Worm (Caenorhabditis elegans) whole organism, L1 larva: ENCODE results near the gene srb-13.

Experiments used
- C04F5.9 ChIP-seq: sonication (generic microtip); optimal IDR thresholded peaks from 2 replicates; lab custom pipeline; 2016; ENCODE audit warnings: missing genetic modification characterization, missing compliant biosample characterization
- F16B12.6 ChIP-seq: fragments of 150-350 bp; optimal IDR thresholded peaks from 2 replicates; lab custom pipeline; 2014; ENCODE audit warnings: missing biosample characterization, missing genetic modification characterization
- aha-1 ChIP-seq: fragments of 150-350 bp; optimal IDR thresholded peaks from 2 replicates; lab custom pipeline; 2014; ENCODE audit warnings: missing biosample characterization, missing genetic modification characterization
- alr-1 ChIP-seq: fragments of 200-800 bp; sonication (Bioruptor generic); optimal IDR thresholded peaks from 2 replicates; lab custom pipeline; 2018; ENCODE audit warnings: borderline replicate concordance, mild to moderate bottlenecking, missing genetic modification characterization, missing compliant biosample characterization
- aly-2 ChIP-seq: fragments of 150-350 bp; optimal IDR thresholded peaks from 2 replicates; lab custom pipeline; 2014; ENCODE audit warnings: missing biosample characterization, missing genetic modification characterization
- blmp-1 ChIP-seq: fragments of 150-350 bp; optimal IDR thresholded peaks from 2 replicates; lab custom pipeline; 2014; ENCODE audit warnings: missing biosample characterization, missing genetic modification characterization
- ceh-63 ChIP-seq: fragments of 200-800 bp; sonication (Bioruptor generic); optimal IDR thresholded peaks from 2 replicates; lab custom pipeline; 2018; ENCODE audit warnings: mild to moderate bottlenecking, missing genetic modification characterization, missing compliant biosample characterization
- ceh-8 ChIP-seq: fragments of 200-800 bp; sonication (Bioruptor generic); optimal IDR thresholded peaks from 2 replicates; lab custom pipeline; 2018; ENCODE audit warnings: mild to moderate bottlenecking, missing genetic modification characterization, moderate library complexity, missing compliant biosample characterization
- ceh-82 ChIP-seq, 3 experiments: fragments of 150-350 bp in 1 of 3; sonication (generic microtip) in 2 of 3; optimal IDR thresholded peaks; 2 replicates each; lab custom pipeline; 2014 to 2017; ENCODE audit warnings: missing biosample characterization in 3 of 3, missing genetic modification characterization in 3 of 3
- ceh-88 ChIP-seq: fragments of 200-800 bp; sonication (Bioruptor generic); IDR thresholded peaks from 2 replicates; pipeline ENCODE4 v1.3.6; 2022; ENCODE audit warnings: missing genetic modification characterization, missing compliant biosample characterization
- ces-1 ChIP-seq: fragments of 150-350 bp; optimal IDR thresholded peaks from 2 replicates; lab custom pipeline; 2014; ENCODE audit warnings: missing biosample characterization, missing genetic modification reagents, missing genetic modification characterization
- dpl-1 ChIP-seq, 3 experiments: fragments of 150-350 bp in 2 of 3; sonication (generic microtip) in 1 of 3; optimal IDR thresholded peaks; 2 replicates each; lab custom pipeline; 2014 to 2017; ENCODE audit warnings: missing biosample characterization in 3 of 3, missing genetic modification characterization in 3 of 3, missing genetic modification reagents in 3 of 3
- dsc-1 ChIP-seq: sonication (generic microtip); optimal IDR thresholded peaks from 2 replicates; lab custom pipeline; 2016; ENCODE audit warnings: mild to moderate bottlenecking, missing genetic modification characterization, missing compliant biosample characterization
- efl-1 ChIP-seq, 4 experiments: fragments of 150-350 bp; optimal IDR thresholded peaks in 3 of 4; peaks in 1 of 4; 1 replicate in 1 of 4; 2 replicates in 3 of 4; lab custom pipeline; 2014; ENCODE audit warnings: missing biosample characterization in 2 of 4, missing genetic modification characterization in 2 of 4, missing genetic modification reagents in 2 of 4
- egl-27 ChIP-seq, 2 experiments: fragments of 150-350 bp in 1 of 2; sonication (generic microtip); optimal IDR thresholded peaks; 3 replicates each; lab custom pipeline; 2017 to 2018; ENCODE audit warnings: missing biosample characterization in 2 of 2, missing genetic modification characterization in 2 of 2, missing genetic modification reagents in 2 of 2
- elt-2 ChIP-seq: sonication (generic microtip); optimal IDR thresholded peaks from 2 replicates; lab custom pipeline; 2016; ENCODE audit warnings: missing genetic modification characterization, mild to moderate bottlenecking, inconsistent platforms, missing compliant biosample characterization, missing genetic modification reagents
- ets-5 ChIP-seq: fragments of 200-800 bp; sonication (Bioruptor generic); IDR thresholded peaks from 2 replicates; pipeline ENCODE4 v1.3.6; 2022; ENCODE audit warnings: missing genetic modification characterization, missing compliant biosample characterization
- fkh-10 ChIP-seq: sonication (generic microtip); optimal IDR thresholded peaks from 2 replicates; lab custom pipeline; 2017; ENCODE audit warnings: missing biosample characterization, missing genetic modification reagents, missing genetic modification characterization
- fkh-8 ChIP-seq: sonication (generic microtip); optimal IDR thresholded peaks from 2 replicates; lab custom pipeline; 2016; ENCODE audit warnings: mild to moderate bottlenecking, missing genetic modification characterization, missing compliant biosample characterization
- fos-1 ChIP-seq: fragments of 150-350 bp; optimal IDR thresholded peaks from 2 replicates; lab custom pipeline; 2014; ENCODE audit warnings: missing biosample characterization, missing genetic modification characterization
- grh-1 ChIP-seq: fragments of 200-800 bp; sonication (Bioruptor generic); IDR thresholded peaks from 2 replicates; pipeline ENCODE4 v1.3.6; 2022; ENCODE audit warnings: missing genetic modification reagents, missing genetic modification characterization, missing compliant biosample characterization
- hlh-4 ChIP-seq: sonication (generic microtip); optimal IDR thresholded peaks from 2 replicates; lab custom pipeline; 2016; ENCODE audit warnings: mild to moderate bottlenecking, missing genetic modification characterization, missing compliant biosample characterization
- hpl-2 ChIP-seq: fragments of 150-350 bp; optimal IDR thresholded peaks from 2 replicates; lab custom pipeline; 2014; ENCODE audit warnings: missing biosample characterization, missing genetic modification reagents, missing genetic modification characterization
- jun-1 ChIP-seq: fragments of 150-350 bp; optimal IDR thresholded peaks from 2 replicates; lab custom pipeline; 2014; ENCODE audit warnings: missing biosample characterization, missing genetic modification reagents, missing genetic modification characterization
- lin-14 ChIP-seq: fragments of 200-800 bp; sonication (Bioruptor generic); optimal IDR thresholded peaks from 2 replicates; lab custom pipeline; 2018; ENCODE audit warnings: mild to moderate bottlenecking, missing genetic modification characterization, moderate library complexity, missing compliant biosample characterization
- lin-35 ChIP-seq, 2 experiments: fragments of 150-350 bp; optimal IDR thresholded peaks; 2 replicates each; lab custom pipeline; 2014; ENCODE audit warnings: missing biosample characterization in 2 of 2, missing genetic modification characterization in 2 of 2, missing genetic modification reagents in 2 of 2
- lin-39 ChIP-seq: fragments of 150-350 bp; optimal IDR thresholded peaks from 2 replicates; lab custom pipeline; 2014; ENCODE audit warnings: missing biosample characterization, missing genetic modification reagents, missing genetic modification characterization
- lsy-2 ChIP-seq, 2 experiments: fragments of 150-350 bp; optimal IDR thresholded peaks; 2 replicates each; lab custom pipeline; 2014; ENCODE audit warnings: missing biosample characterization in 2 of 2, missing genetic modification characterization in 2 of 2
- mab-9 ChIP-seq: fragments of 200-800 bp; sonication (Bioruptor generic); IDR thresholded peaks from 2 replicates; pipeline ENCODE4 v1.3.6; 2022; ENCODE audit warnings: missing genetic modification reagents, missing genetic modification characterization, missing compliant biosample characterization
- mdl-1 ChIP-seq, 2 experiments: fragments of 150-350 bp; optimal IDR thresholded peaks; 2 replicates each; lab custom pipeline; 2014 to 2017; ENCODE audit warnings: missing biosample characterization in 2 of 2, missing genetic modification characterization in 2 of 2, inconsistent platforms in 1 of 2
- mef-2 ChIP-seq: fragments of 150-350 bp; optimal IDR thresholded peaks from 2 replicates; lab custom pipeline; 2014; ENCODE audit warnings: missing biosample characterization, missing genetic modification characterization
- mep-1 ChIP-seq: fragments of 150-350 bp; optimal IDR thresholded peaks from 2 replicates; lab custom pipeline; 2014; ENCODE audit warnings: missing biosample characterization, missing genetic modification characterization
- nhr-11 ChIP-seq: fragments of 150-350 bp; optimal IDR thresholded peaks from 2 replicates; lab custom pipeline; 2014; ENCODE audit warnings: missing biosample characterization, missing genetic modification characterization
- nhr-237 ChIP-seq: fragments of 150-350 bp; optimal IDR thresholded peaks from 2 replicates; lab custom pipeline; 2014; ENCODE audit warnings: missing biosample characterization, missing genetic modification characterization
- nhr-71 ChIP-seq: sonication (generic microtip); optimal IDR thresholded peaks from 2 replicates; lab custom pipeline; 2016; ENCODE audit warnings: mild to moderate bottlenecking, missing genetic modification characterization, moderate library complexity, missing compliant biosample characterization
- nhr-76 ChIP-seq: sonication (generic microtip); optimal IDR thresholded peaks from 2 replicates; lab custom pipeline; 2017; ENCODE audit warnings: missing biosample characterization, missing genetic modification characterization
- nhr-90 ChIP-seq: sonication (generic microtip); optimal IDR thresholded peaks from 2 replicates; lab custom pipeline; 2016; ENCODE audit warnings: mild to moderate bottlenecking, missing genetic modification characterization, missing compliant biosample characterization; ENCODE audit not compliant: poor library complexity
- pag-3 ChIP-seq: sonication (generic microtip); optimal IDR thresholded peaks from 2 replicates; lab custom pipeline; 2017; ENCODE audit warnings: missing genetic modification characterization, mild to moderate bottlenecking, missing compliant biosample characterization, antibody characterized with exemption, borderline replicate concordance; ENCODE audit not compliant: insufficient read depth
- pax-3 ChIP-seq: fragments of 200-800 bp; sonication (Bioruptor generic); optimal IDR thresholded peaks from 2 replicates; lab custom pipeline; 2018; ENCODE audit warnings: mild to moderate bottlenecking, missing genetic modification characterization, moderate library complexity, missing compliant biosample characterization
- pqm-1 ChIP-seq: sonication (generic microtip); optimal IDR thresholded peaks from 3 replicates; lab custom pipeline; 2017; ENCODE audit warnings: missing biosample characterization, missing genetic modification characterization
- snpc-4 ChIP-seq: fragments of 150-350 bp; optimal IDR thresholded peaks from 2 replicates; lab custom pipeline; 2014; ENCODE audit warnings: missing biosample characterization, missing genetic modification characterization
- sox-4 ChIP-seq: sonication (generic microtip); optimal IDR thresholded peaks from 2 replicates; lab custom pipeline; 2016; ENCODE audit warnings: missing genetic modification characterization, missing compliant biosample characterization
- sptf-1 ChIP-seq: fragments of 150-350 bp; optimal IDR thresholded peaks from 2 replicates; lab custom pipeline; 2014; ENCODE audit warnings: missing biosample characterization, missing genetic modification characterization
- sup-37 ChIP-seq: fragments of 200-800 bp; sonication (Bioruptor generic); optimal IDR thresholded peaks from 2 replicates; lab custom pipeline; 2018; ENCODE audit warnings: mild to moderate bottlenecking, missing genetic modification characterization, missing compliant biosample characterization
- swsn-7 ChIP-seq: sonication (generic microtip); optimal IDR thresholded peaks from 2 replicates; lab custom pipeline; 2016; ENCODE audit warnings: missing genetic modification characterization, missing compliant biosample characterization
- unc-130 ChIP-seq: fragments of 150-350 bp; optimal IDR thresholded peaks from 2 replicates; lab custom pipeline; 2017; ENCODE audit warnings: missing biosample characterization, missing genetic modification characterization, inconsistent platforms
- unc-30 ChIP-seq: sonication (generic microtip); optimal IDR thresholded peaks from 2 replicates; lab custom pipeline; 2017; ENCODE audit warnings: missing biosample characterization, missing genetic modification characterization
- ztf-4 ChIP-seq: fragments of 150-350 bp; optimal IDR thresholded peaks from 2 replicates; lab custom pipeline; 2014; ENCODE audit warnings: missing biosample characterization, missing genetic modification characterization

Gene srb-13

DNA sequence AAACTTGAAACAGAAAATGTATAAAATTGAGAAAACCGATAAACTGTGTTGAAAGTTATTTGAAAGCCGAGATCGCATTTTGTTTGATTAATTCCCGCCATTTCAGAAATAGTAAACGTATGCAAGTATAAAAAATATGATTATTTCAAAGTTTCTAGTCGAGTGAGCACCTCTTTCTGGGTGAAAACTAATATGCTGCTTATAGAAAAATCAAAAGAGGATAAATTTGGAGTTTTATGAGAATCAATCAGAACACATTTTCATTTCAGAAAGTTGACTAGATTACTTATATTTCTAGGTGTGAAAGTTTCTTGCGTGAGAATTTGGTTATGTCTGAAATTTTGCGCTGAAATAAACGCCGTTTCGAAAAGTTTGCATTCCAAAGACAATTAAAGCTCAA lies at the start of gene srb-13:
Gene srb-13, minus strand, starts transcription at position 101 of the 400 bp plus-strand sequence.
- no peak for TF ChIP-seq hpl-2 (GFP tag; lab: Kevin White, UChicago)

ce11 chrII:5205286-5205685 lies 47.9 kb upstream of the srb-13 start:
- TF ChIP-seq elt-2 (peak; percentile 36), fos-1 (tag; lab: Kevin White, UChicago) (no peak), efl-1 (optimal IDR thresholded peaks at IDR 0.05; lab: Kevin White, UChicago) (no peak), efl-1 (GFP tag; optimal IDR thresholded peaks at IDR 0.05 in 1 of 2; lab: Kevin White, UChicago) (peak in 1 of 2 experiments; percentile 86), pax-3 (no peak)

DNA sequence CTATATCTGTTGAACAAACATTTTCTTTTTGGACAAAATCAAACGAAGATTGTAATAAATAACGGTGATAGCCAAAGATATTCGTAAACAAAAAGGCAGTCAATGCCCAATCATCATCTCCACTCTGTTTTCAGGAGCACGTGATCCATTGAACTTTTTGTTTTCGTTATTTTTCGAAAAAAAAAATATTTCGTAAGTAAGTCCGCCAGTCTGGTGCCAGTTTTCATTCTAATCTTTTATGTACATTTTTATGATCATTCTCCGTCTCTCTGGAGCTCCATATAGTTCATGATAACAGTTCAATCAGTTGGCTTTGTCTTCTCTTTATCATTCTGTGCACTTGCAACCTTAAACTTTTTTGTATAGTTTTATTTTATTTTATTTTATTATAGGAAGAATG lies 45.5 kb upstream of the srb-13 start, which contains the start of gene ampd-1:
Gene ampd-1, plus strand, starts transcription at position 393 of the 400 bp plus-strand sequence.
- no peak for TF ChIP-seq egl-27 (tag; optimal IDR thresholded peaks at IDR 0.05; lab: Kevin White, UChicago)
- TF ChIP-seq lin-14 (GFP tag; lab: Kevin White, UChicago), result peak; percentile 15
- no peak for TF ChIP-seq nhr-11 (tag; lab: Kevin White, UChicago)
- TF ChIP-seq hlh-4, result no peak
- TF ChIP-seq unc-30 (tag; lab: Kevin White, UChicago), result no peak
- TF ChIP-seq pqm-1 (tag; lab: Kevin White, UChicago), result no peak
- TF ChIP-seq sox-4 (tag; lab: Kevin White, UChicago), result no peak
- no peak for TF ChIP-seq aha-1 (tag; lab: Kevin White, UChicago)
- peak; percentile 45 for TF ChIP-seq nhr-71
- no peak for TF ChIP-seq snpc-4 (tag; lab: Kevin White, UChicago)
- peak; percentile 89 for TF ChIP-seq elt-2
- TF ChIP-seq ceh-8 (GFP tag; lab: Kevin White, UChicago), result no peak
- TF ChIP-seq sup-37 (GFP tag; lab: Kevin White, UChicago), result no peak
- TF ChIP-seq nhr-76 (tag; lab: Kevin White, UChicago), result no peak
- TF ChIP-seq dsc-1 (tag; lab: Kevin White, UChicago), result no peak
- no peak for TF ChIP-seq F16B12.6 (tag; lab: Kevin White, UChicago)
- TF ChIP-seq sptf-1 (tag; lab: Kevin White, UChicago), result no peak
- no peak for TF ChIP-seq lin-39 (tag; lab: Kevin White, UChicago)
- no peak for TF ChIP-seq ceh-82 (tag; optimal IDR thresholded peaks at IDR 0.05; lab: Kevin White, UChicago)
- TF ChIP-seq nhr-237 (tag; lab: Kevin White, UChicago), result no peak
- peak in 1 of 2 experiments; percentile 37 for TF ChIP-seq lin-35 (GFP tag; optimal IDR thresholded peaks at IDR 0.05; lab: Kevin White, UChicago)
- no peak for TF ChIP-seq ceh-88
- TF ChIP-seq pag-3 (tag; lab: Kevin White, UChicago), result no peak
- no peak for TF ChIP-seq ztf-4 (tag; lab: Kevin White, UChicago)
- no peak for TF ChIP-seq mdl-1 (tag; optimal IDR thresholded peaks at IDR 0.05; lab: Kevin White, UChicago)
- TF ChIP-seq aly-2 (tag; lab: Kevin White, UChicago), result no peak
- TF ChIP-seq unc-130, result no peak
- no peak for TF ChIP-seq lsy-2 (tag; optimal IDR thresholded peaks at IDR 0.05; lab: Kevin White, UChicago)
- no peak for TF ChIP-seq ceh-63
- TF ChIP-seq swsn-7, result no peak
- no peak for TF ChIP-seq ces-1 (GFP tag; lab: Kevin White, UChicago)
- no peak for TF ChIP-seq C04F5.9 (tag; lab: Kevin White, UChicago)
- no peak for TF ChIP-seq jun-1 (tag; lab: Kevin White, UChicago)
- no peak for TF ChIP-seq grh-1 (GFP tag; lab: Robert Waterston, UW)
- TF ChIP-seq mep-1 (tag; lab: Kevin White, UChicago), result no peak
- TF ChIP-seq nhr-90 (tag; lab: Kevin White, UChicago), result peak; percentile 1
- TF ChIP-seq mab-9, result no peak
- TF ChIP-seq efl-1 (optimal IDR thresholded peaks at IDR 0.05; lab: Kevin White, UChicago), result no peak
- peak in 1 of 2 experiments; percentile 85 for TF ChIP-seq efl-1 (GFP tag; optimal IDR thresholded peaks at IDR 0.05 in 1 of 2; lab: Kevin White, UChicago)
- no peak for TF ChIP-seq dpl-1 (GFP tag; optimal IDR thresholded peaks at IDR 0.05; lab: Kevin White, UChicago)
- TF ChIP-seq blmp-1 (tag; lab: Kevin White, UChicago), result no peak
- TF ChIP-seq fkh-10, result no peak
- no peak for TF ChIP-seq alr-1 (tag; lab: Kevin White, UChicago)
- no peak for TF ChIP-seq fkh-8 (tag; lab: Kevin White, UChicago)
- TF ChIP-seq hpl-2 (GFP tag; lab: Kevin White, UChicago), result no peak
- no peak for TF ChIP-seq mef-2 (tag; lab: Kevin White, UChicago)
- TF ChIP-seq ets-5 (GFP tag; lab: Robert Waterston, UW), result no peak
